Worm (Caenorhabditis elegans) whole organism, L3 larva: Measurements from ENCODE around the gene T05A8.2.
"Not testable (repeated sequence)": the region's sequence is repeated elsewhere in the genome, so short reads cannot be mapped to it uniquely, and the experiment has no call there.

Experiments
- nhr-12 ChIP-seq: fragments of 150-350 bp; optimal IDR thresholded peaks from 2 replicates; lab custom pipeline; 2014; ENCODE audit warnings: missing biosample characterization, missing genetic modification characterization
- nhr-76 ChIP-seq: fragments of 150-350 bp; sonication (generic microtip); optimal IDR thresholded peaks from 5 replicates; lab custom pipeline; 2014; ENCODE audit warnings: missing biosample characterization, missing genetic modification characterization
- pqm-1 ChIP-seq: fragments of 150-350 bp; optimal IDR thresholded peaks from 2 replicates; lab custom pipeline; 2017; ENCODE audit warnings: missing biosample characterization, missing genetic modification characterization, inconsistent platforms

T05A8.2 gene

DNA sequence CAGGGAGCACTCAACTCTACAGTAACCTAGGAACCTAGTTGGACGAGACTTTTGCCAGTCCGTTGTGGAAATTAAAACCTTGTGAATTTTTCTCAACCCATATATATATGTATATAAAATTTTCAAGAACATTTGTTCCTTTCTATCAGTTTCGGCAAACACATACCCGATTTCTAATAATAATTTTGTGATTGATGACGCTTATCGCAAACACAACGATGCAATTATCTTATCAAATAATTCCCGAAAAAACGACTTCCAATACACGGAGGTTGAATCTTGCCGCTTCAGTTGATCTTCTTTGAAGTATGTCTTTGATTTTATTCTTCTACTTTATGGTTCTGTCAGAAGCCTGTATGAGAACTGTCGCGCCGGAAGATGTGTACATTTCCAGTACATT lies 45.7 kb downstream of the T05A8.2 start, which contains the start of gene F22E5.2:
TSS of gene F22E5.2 (plus strand) at position 301 of the 400 bp plus-strand sequence.
- not testable (repeated sequence) for TF ChIP-seq pqm-1 (tag; lab: Kevin White, UChicago); nhr-76; nhr-12 (tag; lab: Kevin White, UChicago)
